Worm (Caenorhabditis elegans): Measurements from ENCODE around the gene K06H6.2.

ce11 chrV:617917-618316, 32.3 kb downstream of the K06H6.2 start:
- TF ChIP-seq jun-1 (tag; optimal IDR thresholded peaks at IDR 0.05) (no peak), pqm-1 (tag; optimal IDR thresholded peaks at IDR 0.05) (no peak), fkh-2 (tag; optimal IDR thresholded peaks at IDR 0.05) (no peak), tbx-2 (tag; optimal IDR thresholded peaks at IDR 0.05) (no peak), mdl-1 (tag; optimal IDR thresholded peaks at IDR 0.05) (no peak), nhr-237 (tag; optimal IDR thresholded peaks at IDR 0.05) (no peak), lin-39 (tag; optimal IDR thresholded peaks at IDR 0.05) (no peak), nfya-1 (tag; optimal IDR thresholded peaks at IDR 0.05; ENCODE audit: insufficient read depth) (no peak), nhr-25 (tag; optimal IDR thresholded peaks at IDR 0.05) (no peak), aly-2 (tag; optimal IDR thresholded peaks at IDR 0.05) (no peak), ceh-82 (tag; optimal IDR thresholded peaks at IDR 0.05) (no peak), nhr-76 (tag; optimal IDR thresholded peaks at IDR 0.05) (no peak)

All from whole organism, L3 larva.